Worm (Caenorhabditis elegans): ENCODE results near the gene ifta-1.

ifta-1 gene

ce11 chrX:5547828-5548227, 4.7 kb downstream of the ifta-1 start:
- TF ChIP-seq snpc-4 (GFP tag; optimal IDR thresholded peaks at IDR 0.05) (peak; percentile 18), snpc-4 (tag; optimal IDR thresholded peaks at IDR 0.05) (peak in 2 of 4 experiments; percentile 50 to 69), snpc-1.1 (tag; optimal IDR thresholded peaks at IDR 0.05; ENCODE audit: insufficient read depth) (peak; percentile 84), let-526 (GFP tag; IDR thresholded peaks at IDR 0.05) (no peak)

- no peak for TF ChIP-seq cebp-1 (GFP tag; IDR thresholded peaks at IDR 0.05)
- TF ChIP-seq cebp-1 (tag; optimal IDR thresholded peaks at IDR 0.05) = no peak
- TF ChIP-seq ceh-27 (GFP tag; optimal IDR thresholded peaks at IDR 0.05) = no peak
- TF ChIP-seq mcd-1 (GFP tag; IDR thresholded peaks at IDR 0.05) = no peak
These were observed 8.9 kb downstream of the ifta-1 start, which contains the start of gene C54G7.1 for ce11 chrX:5543651-5544050. Gene C54G7.1 (plus strand): TSS chrX:5543951.

- TF ChIP-seq nhr-179 (tag; optimal IDR thresholded peaks at IDR 0.05) (no peak), Y67H2A.10 (GFP tag; conservative IDR thresholded peaks at IDR 0.05) (no peak), madf-8 (GFP tag; conservative IDR thresholded peaks at IDR 0.05) (no peak), Y53G8AR.9 (GFP tag; conservative IDR thresholded peaks at IDR 0.05) (no peak), F39B2.1 (GFP tag; IDR thresholded peaks at IDR 0.05) (no peak), egl-44 (GFP tag; IDR thresholded peaks at IDR 0.05) (no peak), pha-4 (tag; optimal IDR thresholded peaks at IDR 0.05) (no peak), Y56A3A.18 (GFP tag; IDR thresholded peaks at IDR 0.05) (no peak), snpc-1.3 (tag; optimal IDR thresholded peaks at IDR 0.05; ENCODE audit: insufficient read depth) (no peak), bed-1 (GFP tag; IDR thresholded peaks at IDR 0.05) (no peak), pbrm-1 (GFP tag; IDR thresholded peaks at IDR 0.05) (no peak), F33H1.4 (GFP tag; IDR thresholded peaks at IDR 0.05) (no peak), sdz-38 (tag; optimal IDR thresholded peaks at IDR 0.05) (no peak), attf-6 (GFP tag; IDR thresholded peaks at IDR 0.05) (no peak), lsy-27 (tag; optimal IDR thresholded peaks at IDR 0.05; ENCODE audit: borderline replicate concordance, insufficient read depth) (no peak), snpc-1.1 (tag; optimal IDR thresholded peaks at IDR 0.05; ENCODE audit: insufficient read depth) (no peak)
These were observed 14.1 kb downstream of the ifta-1 start, which contains the start of gene lgx-1 for ce11 chrX:5538416-5538815. Gene lgx-1 (minus strand): TSS chrX:5538516.

- TF ChIP-seq ztf-3 (GFP tag; optimal IDR thresholded peaks at IDR 0.05) = no peak
- TF ChIP-seq dpl-1 (GFP tag; optimal IDR thresholded peaks at IDR 0.05) = no peak
- TF ChIP-seq nhr-80 (tag; optimal IDR thresholded peaks at IDR 0.05) = peak; percentile 82
- TF ChIP-seq madf-10 (tag; optimal IDR thresholded peaks at IDR 0.05) = no peak
These were observed 28.3 kb downstream of the ifta-1 start for ce11 chrX:5524260-5524659.

DNA sequence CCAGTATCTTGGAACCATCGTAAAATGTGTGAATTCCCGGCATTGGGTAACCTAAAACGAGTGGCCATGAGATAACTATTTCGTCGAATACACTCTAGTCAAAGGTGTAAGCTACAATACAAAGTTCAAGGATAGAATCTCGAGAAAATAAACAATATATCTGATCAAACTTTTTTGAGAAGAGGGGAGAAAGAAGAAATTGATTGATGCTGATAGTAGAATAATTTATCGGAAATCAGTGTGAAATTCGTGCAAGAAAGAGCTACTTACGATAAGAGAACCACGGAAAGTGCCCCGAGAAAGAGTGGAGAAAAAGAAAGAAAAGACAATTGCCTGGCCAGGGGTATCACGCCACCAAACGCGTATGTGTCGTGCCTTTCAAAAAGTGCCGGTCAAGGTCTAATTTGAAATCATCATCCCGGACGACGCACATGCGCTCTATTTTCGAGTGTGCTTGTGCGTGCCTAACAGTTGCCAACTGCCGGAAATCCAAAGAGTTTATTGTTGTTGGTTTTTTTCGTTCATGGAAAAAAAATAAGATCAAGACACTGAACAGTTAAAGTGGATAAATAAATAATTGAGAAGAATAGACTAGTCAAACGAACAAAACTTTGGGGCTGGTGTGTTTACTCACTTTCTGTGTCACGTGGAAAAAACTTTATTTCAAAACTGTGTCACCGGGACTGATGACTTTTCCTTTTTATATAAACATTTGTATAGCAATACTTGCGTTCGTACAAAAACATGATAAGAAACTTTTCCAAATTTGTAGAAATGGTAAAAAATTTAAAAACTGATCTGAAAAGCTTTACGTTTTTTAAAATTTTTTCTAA, 29.6 kb downstream of the ifta-1 start, which contains the start of gene mboa-3:
Gene mboa-3, minus strand, starts transcription at position 51 of the 833 bp plus-strand sequence.
- no peak for TF ChIP-seq F10E7.11 (tag; optimal IDR thresholded peaks at IDR 0.05)
- peak; percentile 83 for TF ChIP-seq nhr-80 (tag; optimal IDR thresholded peaks at IDR 0.05)
- TF ChIP-seq nfya-1 (tag; optimal IDR thresholded peaks at IDR 0.05; ENCODE audit: borderline replicate concordance, insufficient read depth) = no peak
- TF ChIP-seq nfyb-1 (GFP tag; IDR thresholded peaks at IDR 0.05) = peak; percentile 35; the same call in 1 of the 2 replicates
- TF ChIP-seq ztf-22 (GFP tag; optimal IDR thresholded peaks at IDR 0.05) = peak; percentile 27
- no peak for TF ChIP-seq unc-130 (GFP tag; optimal IDR thresholded peaks at IDR 0.05)
- TF ChIP-seq cebp-1 (GFP tag; IDR thresholded peaks at IDR 0.05) = no peak
- peak; percentile 49 for TF ChIP-seq cebp-1 (tag; optimal IDR thresholded peaks at IDR 0.05)
- TF ChIP-seq snpc-1.3 (tag; optimal IDR thresholded peaks at IDR 0.05; ENCODE audit: insufficient read depth) = no peak
- no peak for TF ChIP-seq hmg-1.2 (GFP tag; IDR thresholded peaks at IDR 0.05)
- TF ChIP-seq F55B11.4 (tag; optimal IDR thresholded peaks at IDR 0.05; ENCODE audit: borderline replicate concordance, insufficient read depth) = no peak
- peak; percentile 45; the same call in 1 of the 2 replicates for TF ChIP-seq dox-1 (GFP tag; IDR thresholded peaks at IDR 0.05)
- no peak for TF ChIP-seq attf-3 (GFP tag; conservative IDR thresholded peaks at IDR 0.05)
- TF ChIP-seq ceh-79 (tag; optimal IDR thresholded peaks at IDR 0.05) = no peak
- peak; percentile 27 for TF ChIP-seq ets-4 (GFP tag; optimal IDR thresholded peaks at IDR 0.05)
- TF ChIP-seq B0336.3 (GFP tag; IDR thresholded peaks at IDR 0.05) = peak; percentile 46; the same call in 1 of the 2 replicates
- TF ChIP-seq ceh-58 (GFP tag; IDR thresholded peaks at IDR 0.05) = no peak
- TF ChIP-seq F39B2.1 (GFP tag; IDR thresholded peaks at IDR 0.05) = no peak

Data from whole organism, young adult.